Worm (Caenorhabditis elegans): Measurements from ENCODE around the gene T28F3.9.

DNA sequence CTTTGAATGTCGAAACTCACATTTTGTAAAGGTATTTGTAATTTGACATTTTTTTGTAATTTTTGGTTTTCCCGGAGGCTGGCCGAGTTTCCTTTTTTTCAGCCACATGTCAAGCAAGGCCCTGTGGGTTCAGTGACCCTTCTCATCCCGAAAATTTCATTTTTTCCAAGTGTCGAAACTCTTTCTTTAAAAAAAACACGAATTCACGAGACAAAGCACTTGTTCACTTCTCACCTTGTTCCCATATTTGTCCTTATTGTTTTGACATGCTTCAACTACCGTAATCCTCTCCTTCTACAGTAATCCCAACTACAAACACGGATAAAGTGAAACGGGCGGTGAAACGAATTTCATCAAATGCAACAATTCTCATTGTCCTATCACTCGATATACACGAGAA, 33.0 kb upstream of the T28F3.9 start, which contains the start of gene lhfp-4:
- TF ChIP-seq ceh-9 (tag; optimal IDR thresholded peaks at IDR 0.05): no peak
- TF ChIP-seq hlh-15 (tag; optimal IDR thresholded peaks at IDR 0.05): no peak
- no peak for TF ChIP-seq nhr-11 (tag; optimal IDR thresholded peaks at IDR 0.05)
- TF ChIP-seq pax-1 (tag; optimal IDR thresholded peaks at IDR 0.05): peak; percentile 90
- no peak for TF ChIP-seq tbx-7 (tag; optimal IDR thresholded peaks at IDR 0.05)
- TF ChIP-seq madf-2 (tag; optimal IDR thresholded peaks at IDR 0.05): no peak
- no peak for TF ChIP-seq nhr-232 (tag; optimal IDR thresholded peaks at IDR 0.05)
- TF ChIP-seq odd-2 (tag; optimal IDR thresholded peaks at IDR 0.05): no peak
- TF ChIP-seq pqm-1 (tag; optimal IDR thresholded peaks at IDR 0.05): no peak
- no peak for TF ChIP-seq K09A11.1 (tag; optimal IDR thresholded peaks at IDR 0.05; ENCODE audit: insufficient read depth)
